Fruit fly (Drosophila melanogaster): ENCODE measurements around the gene ND-49L.

ND-49L gene

DNA sequence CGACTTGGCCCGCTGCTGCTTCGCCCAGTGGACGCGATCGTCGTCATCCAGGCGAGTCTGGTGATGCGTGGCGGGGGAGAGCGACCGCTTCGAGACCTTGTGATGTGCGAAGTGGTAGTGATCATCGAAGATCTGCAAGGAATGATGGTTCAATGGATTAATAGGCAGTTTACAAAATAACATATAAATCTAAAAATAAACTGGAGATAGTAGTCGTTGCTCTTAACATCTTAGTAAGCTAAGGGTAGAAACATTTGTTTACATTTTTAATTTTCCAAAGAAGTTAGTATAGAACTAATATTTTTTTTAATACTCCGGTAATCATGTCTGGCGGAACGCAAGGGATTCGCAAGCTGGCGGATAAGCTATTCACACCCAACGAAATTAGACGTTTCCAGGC, at the start of gene ND-49L:
Gene ND-49L (plus strand): TSS at position 301 of the 400 bp plus-strand sequence.
- no peak for TF ChIP-seq CTCF (optimal IDR thresholded peaks at IDR 0.05)
- no peak for TF ChIP-seq CG8478 (optimal IDR thresholded peaks at IDR 0.05)

dm6 chr3R:25309175-25309574, 48.9 kb upstream of the ND-49L start:
- TF ChIP-seq CTCF (optimal IDR thresholded peaks at IDR 0.05) (no peak), CG8478 (optimal IDR thresholded peaks at IDR 0.05) (no peak)

- TF ChIP-seq CG8478 (optimal IDR thresholded peaks at IDR 0.05) (no peak), CTCF (optimal IDR thresholded peaks at IDR 0.05) (no peak)
Measured at dm6 chr3R:25310843-25311242, 47.2 kb upstream of the ND-49L start, which contains the start of gene CG31099. TSS of gene CG31099 (minus strand) at chr3R:25310943.

- TF ChIP-seq CG8478 (optimal IDR thresholded peaks at IDR 0.05) = no peak
- peak; percentile 69 to 78 for TF ChIP-seq CTCF (optimal IDR thresholded peaks at IDR 0.05)
Measured at dm6 chr3R:25312583-25312982, 45.5 kb upstream of the ND-49L start.

dm6 chr3R:25313771-25314170, 44.3 kb upstream of the ND-49L start, which contains the start of gene CG31087:
TSS of gene CG31087 (minus strand) at chr3R:25313833.
- TF ChIP-seq CTCF (optimal IDR thresholded peaks at IDR 0.05) (no peak), CG8478 (optimal IDR thresholded peaks at IDR 0.05) (no peak)

DNA sequence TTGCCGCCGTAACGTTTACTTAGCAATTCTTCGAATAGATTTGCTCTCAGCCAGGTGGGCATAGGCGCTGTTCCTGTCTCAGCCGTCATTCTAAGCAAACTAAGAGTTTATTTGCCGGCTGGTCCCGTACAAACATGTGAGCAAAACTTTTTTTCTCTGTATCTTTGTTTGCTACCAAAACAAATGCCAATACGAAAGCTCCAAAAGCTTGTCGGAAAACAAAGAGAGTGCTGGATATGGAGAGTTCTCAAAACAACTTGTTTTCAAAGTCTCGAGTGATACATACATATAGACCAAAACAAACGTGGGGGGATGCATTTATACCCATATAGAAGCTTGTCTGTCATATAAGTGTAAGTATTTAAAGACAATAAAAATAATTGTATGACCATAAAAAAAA, 42.1 kb upstream of the ND-49L start, which contains the start of gene CG10559:
Gene CG10559 (minus strand): TSS at position 101 of the 400 bp plus-strand sequence.
- TF ChIP-seq CTCF (optimal IDR thresholded peaks at IDR 0.05) = no peak
- no peak for TF ChIP-seq CG8478 (optimal IDR thresholded peaks at IDR 0.05)

DNA sequence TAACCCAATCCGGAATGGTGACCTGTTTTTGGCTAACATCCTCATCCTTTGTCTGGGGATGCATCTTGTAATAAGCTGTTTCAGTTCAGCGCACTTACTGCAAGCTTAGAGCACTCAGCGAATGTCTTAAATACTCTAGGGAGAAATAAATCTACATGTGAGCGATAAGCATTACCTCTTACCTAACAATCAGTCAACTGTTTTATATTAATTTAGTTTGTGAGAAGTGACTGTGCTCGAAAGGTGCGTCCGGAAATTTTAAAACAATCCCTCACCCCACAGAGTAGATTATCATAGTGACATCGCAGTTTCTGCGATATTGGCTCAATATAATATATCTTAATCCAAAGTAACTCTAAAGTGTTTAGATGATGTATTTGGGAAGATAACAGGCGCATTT, 40.1 kb upstream of the ND-49L start, which contains the start of gene CG10553:
Gene CG10553 (minus strand): TSS at position 101 of the 400 bp plus-strand sequence.
- TF ChIP-seq CTCF (optimal IDR thresholded peaks at IDR 0.05) (no peak), CG8478 (optimal IDR thresholded peaks at IDR 0.05) (no peak)

- TF ChIP-seq CTCF (optimal IDR thresholded peaks at IDR 0.05) (no peak), CG8478 (optimal IDR thresholded peaks at IDR 0.05) (no peak)
Measured at dm6 chr3R:25320051-25320705, 37.9 kb upstream of the ND-49L start, which contains the start of gene CG10560. TSS of gene CG10560 (minus strand) at chr3R:25320101.

- no peak for TF ChIP-seq CTCF (optimal IDR thresholded peaks at IDR 0.05)
- TF ChIP-seq CG8478 (optimal IDR thresholded peaks at IDR 0.05) = no peak
Measured at dm6 chr3R:25320898-25321297, 37.2 kb upstream of the ND-49L start.

DNA sequence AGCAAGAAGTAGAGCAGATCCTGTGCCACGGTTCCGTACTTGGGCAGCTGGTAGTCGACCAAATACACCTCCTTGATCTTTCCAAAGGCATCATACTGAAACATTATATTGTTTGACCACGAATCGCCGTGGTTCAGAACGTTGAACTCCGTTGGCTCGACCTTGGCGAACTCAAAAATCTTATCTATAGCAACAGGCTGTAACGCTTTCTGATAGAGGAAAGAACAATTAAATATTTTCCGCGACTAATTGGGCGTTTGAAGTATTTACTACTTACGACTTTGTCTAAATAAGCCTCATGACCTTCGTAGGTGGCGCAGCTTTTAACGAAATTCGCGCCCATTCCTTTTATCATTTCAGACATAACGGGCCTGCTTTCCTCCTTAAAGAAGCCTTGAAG, 36.4 kb upstream of the ND-49L start:
- no peak for TF ChIP-seq CTCF (optimal IDR thresholded peaks at IDR 0.05)
- TF ChIP-seq CG8478 (optimal IDR thresholded peaks at IDR 0.05) = no peak

dm6 chr3R:25322657-25323056, 35.4 kb upstream of the ND-49L start, which contains the start of gene CG10562:
TSS of gene CG10562 (minus strand) at chr3R:25322757.
- TF ChIP-seq CG8478 (optimal IDR thresholded peaks at IDR 0.05) = no peak
- no peak for TF ChIP-seq CTCF (optimal IDR thresholded peaks at IDR 0.05)

DNA sequence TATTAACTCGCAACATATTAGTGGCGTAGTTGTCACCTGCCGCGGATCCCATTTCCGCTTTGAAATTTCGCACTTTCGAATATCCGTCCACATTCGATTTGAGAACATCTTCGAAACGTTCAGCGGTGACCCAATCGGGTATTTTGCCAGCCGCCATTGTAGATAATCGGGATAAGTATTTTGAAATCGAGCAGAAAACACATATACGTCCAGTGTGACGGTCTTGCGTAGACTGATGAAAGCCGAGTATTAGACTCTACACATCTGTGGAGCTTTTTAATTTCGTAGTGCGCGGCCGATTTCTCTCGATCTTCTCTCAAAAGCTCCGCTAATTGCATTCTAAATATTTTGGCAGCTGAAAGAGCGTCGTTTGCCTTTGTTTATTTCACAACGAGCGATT, 29.0 kb upstream of the ND-49L start, which contains the start of gene CHKov1:
Gene CHKov1 (minus strand): TSS at position 238 of the 400 bp plus-strand sequence.
- no peak for TF ChIP-seq CG8478 (optimal IDR thresholded peaks at IDR 0.05)
- no peak for TF ChIP-seq CTCF (optimal IDR thresholded peaks at IDR 0.05)

DNA sequence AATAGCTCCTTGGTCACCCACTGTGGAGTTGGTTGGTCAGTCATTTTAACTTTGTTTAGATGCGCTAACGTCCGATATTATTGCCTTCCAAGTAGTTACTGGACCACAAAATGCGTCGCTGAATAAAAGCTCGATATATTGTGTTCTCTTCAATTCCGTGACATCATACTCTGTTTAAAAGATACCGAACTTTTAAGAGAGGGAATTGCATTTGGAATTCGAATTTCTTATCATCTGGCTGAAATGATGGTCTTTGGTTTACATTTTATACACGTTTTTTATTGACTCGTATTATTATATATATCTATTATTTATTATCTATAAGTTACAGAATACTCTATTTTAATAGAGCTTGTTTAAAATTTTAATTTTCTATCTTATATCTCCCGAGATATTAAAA, 27.0 kb upstream of the ND-49L start, which contains the start of gene CHKov2:
Gene CHKov2 (minus strand): TSS at position 101 of the 400 bp plus-strand sequence.
- no peak for TF ChIP-seq CTCF (optimal IDR thresholded peaks at IDR 0.05)
- no peak for TF ChIP-seq CG8478 (optimal IDR thresholded peaks at IDR 0.05)

- TF ChIP-seq CG8478 (optimal IDR thresholded peaks at IDR 0.05) (no peak), CTCF (optimal IDR thresholded peaks at IDR 0.05) (no peak)
Measured at dm6 chr3R:25335065-25335464, 23.0 kb upstream of the ND-49L start, which contains the start of the genes CG10669 and CG11902. TSS of gene CG10669 (minus strand) at chr3R:25335243. TSS of gene CG11902 (plus strand) at chr3R:25335257.

dm6 chr3R:25339952-25340351, 18.1 kb upstream of the ND-49L start, which contains the start of gene rha:
TSS of gene rha (plus strand) at chr3R:25340252.
- TF ChIP-seq CG8478 (optimal IDR thresholded peaks at IDR 0.05) (no peak), CTCF (optimal IDR thresholded peaks at IDR 0.05) (no peak)

DNA sequence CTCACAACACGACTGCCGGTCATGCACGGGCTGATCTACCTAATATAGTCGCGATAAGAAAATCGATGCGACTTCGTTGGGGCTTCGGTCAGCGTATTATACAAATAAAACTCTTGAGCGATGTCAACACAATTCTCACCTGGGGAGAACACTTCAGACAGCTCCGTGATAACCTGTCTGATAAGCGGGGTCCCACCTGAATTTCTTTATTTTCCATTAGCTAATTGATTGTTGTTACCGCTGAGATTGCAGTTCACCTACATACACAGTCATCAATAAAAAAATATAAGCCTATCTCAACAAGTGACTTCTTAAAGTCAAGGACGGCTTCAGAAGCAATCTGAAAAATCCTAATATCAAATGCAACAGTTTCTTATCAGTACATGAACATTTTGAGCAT, 11.2 kb upstream of the ND-49L start, which contains the start of gene tobi:
Gene tobi (minus strand): TSS at position 23 of the 400 bp plus-strand sequence.
- TF ChIP-seq CG8478 (optimal IDR thresholded peaks at IDR 0.05) (no peak), CTCF (optimal IDR thresholded peaks at IDR 0.05) (no peak)

Data from S2 (cell line).